Worm (Caenorhabditis elegans) whole organism, late embryonic: ENCODE measurements around the gene nep-10.

Experiments used
- K02D7.2 ChIP-seq: sonication (generic microtip); optimal IDR thresholded peaks from 2 replicates; lab custom pipeline; 2017; ENCODE audit warnings: mild to moderate bottlenecking, missing genetic modification characterization, missing compliant biosample characterization
- K09A11.1 ChIP-seq: sonication (generic microtip); optimal IDR thresholded peaks from 2 replicates; lab custom pipeline; 2017; ENCODE audit warnings: antibody characterized with exemption, mild to moderate bottlenecking, missing genetic modification characterization, missing compliant biosample characterization; ENCODE audit not compliant: insufficient read depth
- ama-1 ChIP-seq: fragments of 150-350 bp; optimal IDR thresholded peaks from 2 replicates; lab custom pipeline; 2014
- ceh-18 ChIP-seq: sonication (generic microtip); optimal IDR thresholded peaks from 2 replicates; lab custom pipeline; 2016; ENCODE audit warnings: missing genetic modification characterization, missing compliant biosample characterization
- ceh-22 ChIP-seq: sonication (generic microtip); optimal IDR thresholded peaks from 2 replicates; lab custom pipeline; 2017; ENCODE audit warnings: missing biosample characterization, missing genetic modification characterization
- ceh-24 ChIP-seq: sonication (generic microtip); optimal IDR thresholded peaks from 2 replicates; lab custom pipeline; 2016; ENCODE audit warnings: mild to moderate bottlenecking, missing genetic modification characterization, missing compliant biosample characterization
- ceh-30 ChIP-seq: fragments of 150-350 bp; optimal IDR thresholded peaks from 2 replicates; lab custom pipeline; 2014; ENCODE audit warnings: missing biosample characterization, missing genetic modification characterization
- ceh-31 ChIP-seq: sonication (generic microtip); optimal IDR thresholded peaks from 2 replicates; lab custom pipeline; 2016; ENCODE audit warnings: missing genetic modification characterization, missing compliant biosample characterization
- ceh-34 ChIP-seq: sonication (generic microtip); optimal IDR thresholded peaks from 2 replicates; lab custom pipeline; 2016; ENCODE audit warnings: mild to moderate bottlenecking, missing genetic modification characterization, missing compliant biosample characterization
- ceh-45 ChIP-seq: fragments of 200-800 bp; sonication (Bioruptor generic); IDR thresholded peaks from 2 replicates; pipeline ENCODE4 v1.3.6; 2022; ENCODE audit warnings: missing genetic modification reagents, missing genetic modification characterization, missing compliant biosample characterization
- ceh-48 ChIP-seq: sonication (generic microtip); optimal IDR thresholded peaks from 2 replicates; lab custom pipeline; 2016; ENCODE audit warnings: missing genetic modification characterization, inconsistent platforms, missing compliant biosample characterization
- che-1 ChIP-seq: sonication (generic microtip); optimal IDR thresholded peaks from 2 replicates; lab custom pipeline; 2016; ENCODE audit warnings: mild to moderate bottlenecking, missing genetic modification characterization, missing compliant biosample characterization
- dmd-4 ChIP-seq: sonication (generic microtip); optimal IDR thresholded peaks from 2 replicates; lab custom pipeline; 2016; ENCODE audit warnings: borderline replicate concordance, missing genetic modification characterization, missing compliant biosample characterization
- dve-1 ChIP-seq: sonication (generic microtip); optimal IDR thresholded peaks from 2 replicates; lab custom pipeline; 2017; ENCODE audit warnings: antibody characterized with exemption, mild to moderate bottlenecking, missing genetic modification characterization, missing compliant biosample characterization
- elt-4 ChIP-seq: sonication (generic microtip); optimal IDR thresholded peaks from 2 replicates; lab custom pipeline; 2016; ENCODE audit warnings: missing genetic modification characterization, missing compliant biosample characterization
- ets-4 ChIP-seq: sonication (generic microtip); optimal IDR thresholded peaks from 2 replicates; lab custom pipeline; 2016; ENCODE audit warnings: missing genetic modification characterization, missing compliant biosample characterization
- eyg-1 ChIP-seq: sonication (generic microtip); optimal IDR thresholded peaks from 2 replicates; lab custom pipeline; 2016; ENCODE audit warnings: missing genotype, missing genetic modification characterization, missing compliant biosample characterization
- fkh-6 ChIP-seq: sonication (generic microtip); optimal IDR thresholded peaks from 2 replicates; lab custom pipeline; 2016; ENCODE audit warnings: missing genetic modification characterization, missing compliant biosample characterization
- hlh-13 ChIP-seq: fragments of 200-800 bp; sonication (Bioruptor generic); optimal IDR thresholded peaks from 2 replicates; lab custom pipeline; 2018; ENCODE audit warnings: mild to moderate bottlenecking, missing genetic modification characterization, missing compliant biosample characterization
- hlh-15 ChIP-seq: sonication (generic microtip); optimal IDR thresholded peaks from 2 replicates; lab custom pipeline; 2016; ENCODE audit warnings: missing genetic modification characterization, missing compliant biosample characterization
- hlh-30 ChIP-seq: sonication (generic microtip); optimal IDR thresholded peaks from 2 replicates; lab custom pipeline; 2017; ENCODE audit warnings: antibody characterized with exemption, missing genetic modification characterization, missing compliant biosample characterization; ENCODE audit not compliant: insufficient read depth
- lim-6 ChIP-seq: sonication (generic microtip); optimal IDR thresholded peaks from 2 replicates; lab custom pipeline; 2016; ENCODE audit warnings: missing genetic modification characterization, missing compliant biosample characterization
- madf-2 ChIP-seq: sonication (generic microtip); optimal IDR thresholded peaks from 2 replicates; lab custom pipeline; 2017; ENCODE audit warnings: missing genetic modification characterization, missing compliant biosample characterization
- mec-3 ChIP-seq: sonication (generic microtip); optimal IDR thresholded peaks from 2 replicates; lab custom pipeline; 2016; ENCODE audit warnings: borderline replicate concordance, missing genetic modification characterization, missing compliant biosample characterization
- nfya-1 ChIP-seq: sonication (generic microtip); optimal IDR thresholded peaks from 2 replicates; lab custom pipeline; 2017; ENCODE audit warnings: missing genetic modification characterization, mild to moderate bottlenecking, missing compliant biosample characterization, antibody characterized with exemption, moderate library complexity
- nhr-11 ChIP-seq: fragments of 150-350 bp; optimal IDR thresholded peaks from 2 replicates; lab custom pipeline; 2014; ENCODE audit warnings: missing biosample characterization, missing genetic modification characterization
- nhr-232 ChIP-seq: sonication (generic microtip); optimal IDR thresholded peaks from 2 replicates; lab custom pipeline; 2016; ENCODE audit warnings: missing genetic modification characterization, missing compliant biosample characterization
- npax-4 ChIP-seq: sonication (generic microtip); optimal IDR thresholded peaks from 2 replicates; lab custom pipeline; 2016; ENCODE audit warnings: missing genetic modification characterization, missing compliant biosample characterization
- pag-3 ChIP-seq: sonication (generic microtip); optimal IDR thresholded peaks from 2 replicates; lab custom pipeline; 2016; ENCODE audit warnings: missing compliant biosample characterization, missing genetic modification characterization, borderline replicate concordance
- pat-9 ChIP-seq: fragments of 200-800 bp; sonication (Bioruptor generic); optimal IDR thresholded peaks from 2 replicates; lab custom pipeline; 2018; ENCODE audit warnings: mild to moderate bottlenecking, missing genetic modification characterization, moderate library complexity, missing compliant biosample characterization
- pha-2 ChIP-seq: sonication (generic microtip); optimal IDR thresholded peaks from 2 replicates; lab custom pipeline; 2017; ENCODE audit warnings: mild to moderate bottlenecking, missing genetic modification characterization, missing compliant biosample characterization
- pqm-1 ChIP-seq: sonication (generic microtip); optimal IDR thresholded peaks from 2 replicates; lab custom pipeline; 2016; ENCODE audit warnings: missing genetic modification characterization, missing compliant biosample characterization
- pros-1 ChIP-seq: fragments of 150-350 bp; optimal IDR thresholded peaks from 2 replicates; lab custom pipeline; 2014; ENCODE audit warnings: missing biosample characterization, missing genetic modification reagents, missing genetic modification characterization
- ref-2 ChIP-seq: sonication (generic microtip); optimal IDR thresholded peaks from 2 replicates; lab custom pipeline; 2016; ENCODE audit warnings: missing genetic modification characterization, missing compliant biosample characterization
- syd-9 ChIP-seq: sonication (generic microtip); optimal IDR thresholded peaks from 2 replicates; lab custom pipeline; 2016; ENCODE audit warnings: mild to moderate bottlenecking, missing genetic modification characterization, moderate library complexity, missing compliant biosample characterization
- unc-3 ChIP-seq, 2 experiments: fragments of 200-800 bp in 1 of 2; sonication (Bioruptor generic) in 1 of 2; sonication (generic microtip) in 1 of 2; conservative IDR thresholded peaks in 1 of 2; optimal IDR thresholded peaks in 1 of 2; 2 replicates each; pipeline versions ENCODE4 v1.3.6 to Lab custom; 2016 to 2022; ENCODE audit warnings: missing compliant biosample characterization in 2 of 2, missing genetic modification characterization in 2 of 2, missing genetic modification reagents in 1 of 2
- unc-42 ChIP-seq: sonication (generic microtip); optimal IDR thresholded peaks from 2 replicates; lab custom pipeline; 2016; ENCODE audit warnings: missing genotype, missing genetic modification characterization, missing compliant biosample characterization
- unc-86 ChIP-seq: sonication (generic microtip); optimal IDR thresholded peaks from 2 replicates; lab custom pipeline; 2016; ENCODE audit warnings: missing genetic modification characterization, missing compliant biosample characterization

nep-10 gene

DNA sequence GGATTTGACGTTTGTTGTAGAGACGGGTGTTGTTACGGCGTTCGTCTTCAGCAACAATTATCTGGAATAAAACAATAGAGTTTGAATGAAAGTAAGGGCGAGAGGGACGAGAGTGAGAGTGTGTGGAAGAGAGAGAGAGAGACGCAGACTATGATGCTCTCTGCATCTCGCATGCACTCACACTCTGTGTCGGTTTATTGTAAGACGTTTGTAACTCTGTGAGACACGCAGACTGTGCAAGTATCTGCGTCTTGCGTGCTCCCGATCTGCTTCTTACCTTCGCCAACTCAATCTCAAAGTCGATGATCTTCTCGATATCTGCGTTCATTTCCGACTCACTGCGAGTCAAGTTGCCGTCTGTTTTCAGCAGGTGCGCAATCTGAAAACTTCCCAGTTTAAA is 20.2 kb upstream of the nep-10 start:
- TF ChIP-seq nhr-11 (tag; lab: Kevin White, UChicago) (no peak), ceh-18 (tag; lab: Kevin White, UChicago) (no peak), ets-4 (tag; lab: Kevin White, UChicago) (no peak), mec-3 (no peak), hlh-30 (tag; lab: Kevin White, UChicago) (no peak), ceh-45 (GFP tag; lab: Robert Waterston, UW) (no peak), unc-42 (tag; lab: Kevin White, UChicago) (no peak), pat-9 (tag; lab: Kevin White, UChicago) (no peak), syd-9 (tag; lab: Kevin White, UChicago) (no peak), ceh-34 (tag; lab: Kevin White, UChicago) (no peak), nhr-232 (tag; lab: Kevin White, UChicago) (no peak), ceh-30 (no peak), K02D7.2 (no peak), npax-4 (tag; lab: Kevin White, UChicago) (no peak), K09A11.1 (no peak), ama-1 (lab: Kevin White, UChicago) (no peak)

DNA sequence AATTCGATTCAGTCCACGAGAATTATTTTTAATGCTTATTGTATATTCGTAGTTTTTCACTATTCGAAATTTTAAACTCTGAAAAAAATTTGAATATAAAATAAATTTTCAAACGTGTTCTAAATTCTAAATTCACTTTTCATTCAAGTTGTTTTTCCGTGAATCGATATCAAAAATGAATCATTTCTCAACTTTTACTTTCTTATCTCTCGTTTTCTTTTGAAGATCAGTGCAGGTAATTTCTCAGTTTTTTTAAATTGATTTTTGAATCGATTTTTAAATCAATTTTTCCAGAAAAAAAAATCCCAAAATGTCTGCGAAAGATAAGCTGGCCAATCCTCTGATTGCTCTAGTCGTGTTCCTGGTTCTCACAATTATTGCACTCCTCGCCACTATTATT is 13.8 kb upstream of the nep-10 start, which contains the start of gene nep-6:
Gene nep-6 (plus strand): TSS at position 301 of the 400 bp plus-strand sequence.
- TF ChIP-seq unc-42 (tag; lab: Kevin White, UChicago), result no peak
- TF ChIP-seq ceh-24 (tag; lab: Kevin White, UChicago), result no peak
- TF ChIP-seq ceh-18 (tag; lab: Kevin White, UChicago), result no peak
- TF ChIP-seq pros-1 (tag; lab: Kevin White, UChicago), result no peak
- TF ChIP-seq nhr-11 (tag; lab: Kevin White, UChicago), result no peak
- TF ChIP-seq, all 69 proteins: peak for 0

- TF ChIP-seq unc-3 (GFP tag; conservative IDR thresholded peaks at IDR 0.05; lab: Robert Waterston, UW) (no peak), unc-3 (tag; optimal IDR thresholded peaks at IDR 0.05; lab: Kevin White, UChicago) (no peak), hlh-13 (GFP tag; lab: Kevin White, UChicago) (no peak), dmd-4 (tag; lab: Kevin White, UChicago) (no peak), elt-4 (no peak), ceh-48 (tag; lab: Kevin White, UChicago) (no peak), ceh-31 (tag; lab: Kevin White, UChicago) (no peak), ceh-24 (tag; lab: Kevin White, UChicago) (no peak), madf-2 (tag; lab: Kevin White, UChicago) (no peak), dve-1 (tag; lab: Kevin White, UChicago) (no peak), eyg-1 (no peak), pha-2 (tag; lab: Kevin White, UChicago) (no peak), nhr-232 (tag; lab: Kevin White, UChicago) (no peak), ceh-30 (no peak), ceh-34 (tag; lab: Kevin White, UChicago) (no peak), fkh-6 (tag; lab: Kevin White, UChicago) (no peak), nfya-1 (tag; lab: Kevin White, UChicago) (no peak), unc-86 (tag; lab: Kevin White, UChicago) (no peak)
Observed at ce11 chrII:3414383-3414910, 11.7 kb upstream of the nep-10 start, which contains the start of the genes F18A12.7 and F18A12.2. Gene F18A12.7 (minus strand): TSS chrII:3414483. Gene F18A12.2 (plus strand): TSS chrII:3414860.

ce11 chrII:3403535-3403934 is 781 bp upstream of the nep-10 start, which contains the start of gene nep-8:
Gene nep-8 (plus strand): TSS chrII:3403835.
- TF ChIP-seq ref-2 (tag; lab: Kevin White, UChicago) (no peak), eyg-1 (no peak), pag-3 (tag; lab: Kevin White, UChicago) (no peak), hlh-30 (tag; lab: Kevin White, UChicago) (no peak), hlh-15 (tag; lab: Kevin White, UChicago) (no peak), K09A11.1 (no peak), lim-6 (tag; lab: Kevin White, UChicago) (no peak), che-1 (no peak), pqm-1 (tag; lab: Kevin White, UChicago) (no peak), ama-1 (lab: Kevin White, UChicago) (no peak), ceh-31 (tag; lab: Kevin White, UChicago) (no peak), ceh-22 (tag; lab: Kevin White, UChicago) (no peak), madf-2 (tag; lab: Kevin White, UChicago) (no peak)
